Worm (Caenorhabditis elegans) whole organism, early embryonic: ENCODE results near the gene F08G12.5.

ENCODE experiments used
- aly-1 ChIP-seq: sonication (generic microtip); optimal IDR thresholded peaks from 2 replicates; lab custom pipeline; 2016; ENCODE audit warnings: missing genetic modification characterization, missing compliant biosample characterization
- ama-1 ChIP-seq: fragments of 150-350 bp; optimal IDR thresholded peaks from 2 replicates; lab custom pipeline; 2014
- ceh-13 ChIP-seq: fragments of 200-800 bp; sonication (Bioruptor generic); optimal IDR thresholded peaks from 2 replicates; lab custom pipeline; 2018; ENCODE audit warnings: mild to moderate bottlenecking, missing genetic modification characterization, missing compliant biosample characterization
- hmg-4 ChIP-seq: fragments of 200-800 bp; sonication (Bioruptor generic); optimal IDR thresholded peaks from 2 replicates; lab custom pipeline; 2018; ENCODE audit warnings: mild to moderate bottlenecking, missing genetic modification characterization, missing compliant biosample characterization
- tbx-37 ChIP-seq: fragments of 200-800 bp; sonication (Bioruptor generic); conservative IDR thresholded peaks from 2 replicates; pipeline ENCODE4 v1.3.6; 2022; ENCODE audit warnings: missing genetic modification reagents, missing genetic modification characterization, missing compliant biosample characterization

DNA sequence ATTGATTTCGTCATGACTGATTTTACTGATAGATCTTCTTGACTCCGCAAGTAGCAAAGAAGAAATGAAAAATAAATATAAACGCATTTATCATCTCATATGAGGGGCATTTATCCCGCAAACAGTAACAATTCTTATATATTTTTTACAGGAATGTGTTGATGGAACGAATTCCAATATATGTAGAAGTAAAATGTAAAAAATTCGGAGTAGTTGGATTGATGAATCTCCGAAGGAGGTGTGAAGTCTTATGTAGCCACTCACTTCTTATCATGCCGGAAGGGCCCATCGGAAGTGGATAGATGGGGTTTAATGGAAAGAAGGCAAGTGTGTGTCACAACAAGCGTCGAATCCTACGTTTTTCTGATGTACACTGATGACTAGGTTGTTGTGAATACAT lies 27.7 kb upstream of the F08G12.5 start, which contains the start of gene gcy-9:
- no peak for TF ChIP-seq hmg-4 (GFP tag; lab: Kevin White, UChicago)
- no peak for TF ChIP-seq ceh-13 (GFP tag; lab: Kevin White, UChicago)
- TF ChIP-seq aly-1 = no peak
- TF ChIP-seq tbx-37 = no peak
- TF ChIP-seq ama-1 = no peak
